Worm (Caenorhabditis elegans): ENCODE measurements around the gene grd-9.

The grd-9 gene

DNA sequence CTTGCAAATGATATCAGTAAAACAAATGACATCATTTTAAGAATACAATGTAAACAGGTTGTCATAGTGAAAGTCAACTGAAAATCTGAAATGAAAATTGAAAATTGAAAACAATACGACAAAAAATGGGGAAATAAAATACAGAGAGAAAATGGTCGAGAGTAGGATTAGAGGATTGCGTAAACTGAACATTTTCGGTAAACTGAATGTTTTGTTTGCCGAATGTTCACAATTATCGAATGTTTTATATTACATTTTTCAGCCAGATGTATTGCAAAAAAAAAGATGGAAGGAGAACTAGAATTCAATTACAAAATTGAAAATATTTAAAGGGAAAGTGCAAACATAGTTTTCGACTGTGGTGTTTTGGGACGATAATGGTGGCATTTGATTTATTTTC, 30.0 kb upstream of the grd-9 start, which contains the start of gene F26F12.5:
F26F12.5 (minus strand) TSS at position 101 of the 400 bp plus-strand sequence.
- TF ChIP-seq hmg-4 (GFP tag; optimal IDR thresholded peaks at IDR 0.05), result no peak
- no peak for TF ChIP-seq hnd-1 (tag; optimal IDR thresholded peaks at IDR 0.05)
- TF ChIP-seq ets-7 (tag; optimal IDR thresholded peaks at IDR 0.05), result no peak
- no peak for TF ChIP-seq pes-1 (GFP tag; IDR thresholded peaks at IDR 0.05)
- no peak for TF ChIP-seq B0310.2 (tag; optimal IDR thresholded peaks at IDR 0.05)
- no peak for TF ChIP-seq tra-4 (tag; optimal IDR thresholded peaks at IDR 0.05)
- TF ChIP-seq tbx-11 (GFP tag; IDR thresholded peaks at IDR 0.05), result no peak
- TF ChIP-seq hmbx-1 (tag; optimal IDR thresholded peaks at IDR 0.05), result no peak
- TF ChIP-seq scrt-1 (GFP tag; IDR thresholded peaks at IDR 0.05), result no peak
- TF ChIP-seq flt-1 (GFP tag; IDR thresholded peaks at IDR 0.05), result no peak

- no peak for TF ChIP-seq ama-1 (optimal IDR thresholded peaks at IDR 0.05)
These were observed 25.9 kb upstream of the grd-9 start, which contains the start of gene F26F12.4 for ce11 chrV:5869227-5869626. TSS of gene F26F12.4 (minus strand) at chrV:5869327.

DNA sequence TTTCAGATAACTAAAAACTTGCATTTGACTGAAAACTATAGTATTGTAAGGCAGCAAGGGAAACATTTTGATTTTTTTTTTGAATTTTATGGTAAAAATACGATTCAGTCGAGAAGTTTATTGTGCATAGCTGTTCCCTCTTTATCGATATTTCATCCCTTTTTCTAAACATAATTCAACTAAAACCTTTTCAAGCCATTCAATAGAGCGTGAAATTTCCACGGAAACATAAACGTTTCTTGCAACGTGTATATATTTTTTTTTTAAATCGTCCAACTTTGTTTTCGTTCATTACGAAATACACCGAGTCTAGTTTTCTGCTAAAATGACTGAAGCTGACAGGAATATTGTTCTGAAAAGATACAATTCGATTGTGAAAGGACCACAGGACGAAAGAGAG, 23.4 kb upstream of the grd-9 start, which contains the start of gene C02G6.2:
C02G6.2 (plus strand) TSS at position 301 of the 400 bp plus-strand sequence.
- TF ChIP-seq hnd-1 (tag; optimal IDR thresholded peaks at IDR 0.05) (no peak), ceh-36 (tag; optimal IDR thresholded peaks at IDR 0.05) (no peak), tra-4 (tag; optimal IDR thresholded peaks at IDR 0.05) (no peak), hmbx-1 (tag; optimal IDR thresholded peaks at IDR 0.05) (no peak), F13C5.2 (tag; optimal IDR thresholded peaks at IDR 0.05) (no peak), B0310.2 (tag; optimal IDR thresholded peaks at IDR 0.05) (no peak), pes-1 (GFP tag; IDR thresholded peaks at IDR 0.05) (no peak), scrt-1 (GFP tag; IDR thresholded peaks at IDR 0.05) (no peak)

DNA sequence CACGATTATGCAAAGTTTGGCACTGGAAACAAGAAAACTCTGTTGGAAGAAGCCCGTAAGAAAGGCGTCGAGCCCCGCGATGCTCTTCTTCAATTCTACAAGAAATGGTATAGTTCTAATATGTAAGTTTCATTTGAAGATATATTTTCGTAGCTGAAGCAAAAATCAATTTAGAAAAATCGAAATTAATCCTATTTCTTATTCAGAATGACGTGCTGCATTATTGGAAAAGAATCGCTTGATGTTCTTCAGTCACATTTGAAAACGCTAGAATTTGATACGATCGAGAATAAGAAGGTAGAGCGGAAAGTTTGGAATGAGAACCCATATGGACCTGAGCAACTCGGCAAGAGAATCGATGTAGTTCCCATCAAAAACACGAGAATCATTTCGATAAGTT, 18.2 kb upstream of the grd-9 start:
- TF ChIP-seq ets-7 (tag; optimal IDR thresholded peaks at IDR 0.05), result no peak
- no peak for TF ChIP-seq hmg-4 (GFP tag; optimal IDR thresholded peaks at IDR 0.05)

DNA sequence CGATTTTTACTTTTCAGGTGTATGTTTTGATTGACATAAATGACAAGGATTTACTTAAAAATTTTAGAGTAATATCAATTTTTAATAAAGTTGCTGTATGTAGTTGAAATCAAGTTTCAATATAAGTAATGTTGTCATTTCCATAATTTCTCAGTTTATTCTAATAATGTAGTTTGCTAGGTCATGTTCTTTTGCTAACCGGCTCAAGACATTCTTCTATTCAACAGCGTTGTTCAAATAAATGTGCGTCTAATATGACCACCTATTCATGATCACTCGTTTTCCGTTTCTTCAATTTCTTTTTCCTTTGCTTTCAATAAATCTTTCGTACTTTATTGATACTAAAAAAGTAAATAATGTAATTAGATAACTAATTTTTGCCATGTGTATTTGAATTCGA, 15.1 kb upstream of the grd-9 start, which contains the start of gene C02G6.3:
C02G6.3 (plus strand) TSS at position 301 of the 400 bp plus-strand sequence.
- TF ChIP-seq tbx-37 (GFP tag; conservative IDR thresholded peaks at IDR 0.05) (no peak), B0310.2 (tag; optimal IDR thresholded peaks at IDR 0.05) (no peak), ceh-36 (tag; optimal IDR thresholded peaks at IDR 0.05) (no peak), scrt-1 (GFP tag; IDR thresholded peaks at IDR 0.05) (no peak), pes-1 (GFP tag; IDR thresholded peaks at IDR 0.05) (no peak), ets-7 (tag; optimal IDR thresholded peaks at IDR 0.05) (no peak), hmbx-1 (tag; optimal IDR thresholded peaks at IDR 0.05) (no peak), ama-1 (optimal IDR thresholded peaks at IDR 0.05) (no peak), hmg-4 (GFP tag; optimal IDR thresholded peaks at IDR 0.05) (no peak), hnd-1 (tag; optimal IDR thresholded peaks at IDR 0.05) (no peak), tbx-11 (GFP tag; IDR thresholded peaks at IDR 0.05) (no peak), F13C5.2 (tag; optimal IDR thresholded peaks at IDR 0.05) (no peak), aly-1 (tag; optimal IDR thresholded peaks at IDR 0.05) (no peak), flt-1 (GFP tag; IDR thresholded peaks at IDR 0.05) (no peak)

DNA sequence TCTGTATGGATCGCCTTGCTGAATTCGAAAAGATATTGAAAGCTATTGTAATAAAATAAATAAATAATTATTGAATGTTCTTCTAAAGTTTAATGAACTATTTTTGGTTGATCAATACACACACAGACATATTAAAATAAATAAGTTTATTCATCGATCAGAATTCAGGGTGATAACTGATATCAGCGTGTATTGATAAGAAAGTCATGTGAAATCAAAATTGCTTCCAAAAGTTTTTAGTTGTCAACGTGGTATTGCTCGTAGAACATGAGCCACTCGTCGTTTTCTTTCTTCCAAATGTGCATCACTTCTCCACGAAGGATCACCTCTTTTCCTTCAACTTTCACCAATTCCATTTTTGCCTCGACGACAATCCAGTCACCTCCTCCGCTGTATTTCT, 12.7 kb upstream of the grd-9 start:
- TF ChIP-seq ceh-36 (tag; optimal IDR thresholded peaks at IDR 0.05) (no peak), F13C5.2 (tag; optimal IDR thresholded peaks at IDR 0.05) (no peak), tbx-37 (GFP tag; conservative IDR thresholded peaks at IDR 0.05) (no peak), tbx-11 (GFP tag; IDR thresholded peaks at IDR 0.05) (no peak), hmbx-1 (tag; optimal IDR thresholded peaks at IDR 0.05) (no peak)

DNA sequence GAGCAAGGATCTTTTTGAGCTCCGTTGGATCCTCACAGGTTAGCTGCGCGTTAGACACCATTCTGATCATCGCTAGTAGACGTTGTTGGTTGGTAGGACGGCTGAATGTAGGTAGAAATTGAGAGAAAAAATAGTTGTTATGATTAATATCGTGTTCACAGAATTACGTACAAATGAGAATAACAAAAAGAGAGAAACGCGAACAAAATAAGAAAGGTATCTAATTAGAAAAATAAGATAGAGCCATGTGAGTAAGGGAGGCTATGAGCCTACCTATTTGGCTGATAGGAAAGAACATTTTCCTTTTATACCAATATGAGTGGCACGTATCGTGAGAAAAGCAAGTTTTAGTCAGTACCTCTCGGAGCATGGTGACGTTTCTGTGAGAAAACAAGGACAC, 11.4 kb upstream of the grd-9 start, which contains the start of gene C04E6.8:
C04E6.8 (minus strand) TSS at position 101 of the 400 bp plus-strand sequence.
- TF ChIP-seq tbx-37 (GFP tag; conservative IDR thresholded peaks at IDR 0.05) (no peak), sea-1 (GFP tag; conservative IDR thresholded peaks at IDR 0.05) (no peak), hmg-4 (GFP tag; optimal IDR thresholded peaks at IDR 0.05) (no peak), ceh-36 (tag; optimal IDR thresholded peaks at IDR 0.05) (no peak), flt-1 (GFP tag; IDR thresholded peaks at IDR 0.05) (no peak), ets-7 (tag; optimal IDR thresholded peaks at IDR 0.05) (no peak), tbx-11 (GFP tag; IDR thresholded peaks at IDR 0.05) (no peak), pes-1 (GFP tag; IDR thresholded peaks at IDR 0.05) (no peak), ama-1 (optimal IDR thresholded peaks at IDR 0.05) (no peak), aly-1 (tag; optimal IDR thresholded peaks at IDR 0.05) (no peak), scrt-1 (GFP tag; IDR thresholded peaks at IDR 0.05) (no peak), ceh-13 (GFP tag; optimal IDR thresholded peaks at IDR 0.05) (no peak), tra-4 (tag; optimal IDR thresholded peaks at IDR 0.05) (no peak), B0310.2 (tag; optimal IDR thresholded peaks at IDR 0.05) (no peak)

DNA sequence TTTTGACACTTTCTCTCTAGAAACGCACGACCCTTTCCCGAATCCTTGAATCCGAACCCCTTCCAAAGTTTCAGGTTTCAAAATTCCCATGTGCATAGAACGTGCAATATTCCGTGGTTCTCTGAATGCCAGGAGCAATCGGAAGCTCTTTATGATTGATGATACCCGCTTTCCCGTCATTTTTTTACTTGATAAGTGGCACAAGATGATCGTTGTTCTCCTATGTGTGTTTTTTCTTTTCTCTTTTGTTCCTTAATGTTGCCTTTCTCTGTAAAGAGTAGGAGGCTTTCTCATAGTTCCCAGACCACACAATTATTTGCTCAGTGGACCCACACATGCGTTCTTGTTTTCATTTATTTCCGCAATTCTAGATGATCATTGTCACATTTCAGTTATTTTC, 6.3 kb upstream of the grd-9 start:
- no peak for TF ChIP-seq ama-1 (optimal IDR thresholded peaks at IDR 0.05)

DNA sequence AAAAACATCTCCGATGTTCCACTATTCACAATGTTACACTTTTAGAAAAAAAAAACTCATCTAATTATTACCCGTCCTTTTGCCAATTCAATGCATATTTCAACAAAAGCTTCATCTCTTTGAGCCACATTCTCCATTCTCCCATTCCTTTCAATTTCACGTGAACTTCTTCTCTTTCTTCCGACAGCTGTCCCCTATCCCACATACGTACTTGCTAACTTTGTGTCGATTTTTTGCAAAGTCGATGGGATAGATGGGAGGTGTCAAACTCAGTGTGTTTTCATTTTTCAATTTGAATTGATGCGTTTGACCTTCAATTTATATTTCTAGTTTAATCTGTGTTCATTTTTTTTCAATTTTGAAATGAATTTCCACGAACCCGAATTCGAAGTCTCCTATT, 3.9 kb upstream of the grd-9 start:
- TF ChIP-seq ama-1 (optimal IDR thresholded peaks at IDR 0.05) (no peak), B0310.2 (tag; optimal IDR thresholded peaks at IDR 0.05) (no peak), flt-1 (GFP tag; IDR thresholded peaks at IDR 0.05) (no peak), tbx-37 (GFP tag; conservative IDR thresholded peaks at IDR 0.05) (no peak), hmg-4 (GFP tag; optimal IDR thresholded peaks at IDR 0.05) (no peak), ceh-13 (GFP tag; optimal IDR thresholded peaks at IDR 0.05) (no peak), scrt-1 (GFP tag; IDR thresholded peaks at IDR 0.05) (no peak), pes-1 (GFP tag; IDR thresholded peaks at IDR 0.05) (no peak), hmbx-1 (tag; optimal IDR thresholded peaks at IDR 0.05) (no peak), ets-7 (tag; optimal IDR thresholded peaks at IDR 0.05) (no peak), F13C5.2 (tag; optimal IDR thresholded peaks at IDR 0.05) (no peak), aly-1 (tag; optimal IDR thresholded peaks at IDR 0.05) (no peak), tra-4 (tag; optimal IDR thresholded peaks at IDR 0.05) (no peak), hnd-1 (tag; optimal IDR thresholded peaks at IDR 0.05) (no peak), tbx-11 (GFP tag; IDR thresholded peaks at IDR 0.05) (no peak), sea-1 (GFP tag; conservative IDR thresholded peaks at IDR 0.05) (no peak), ceh-36 (tag; optimal IDR thresholded peaks at IDR 0.05) (no peak)

Data from whole organism, early embryonic.